Worm (Caenorhabditis elegans): ENCODE measurements around the gene zip-5.

DNA sequence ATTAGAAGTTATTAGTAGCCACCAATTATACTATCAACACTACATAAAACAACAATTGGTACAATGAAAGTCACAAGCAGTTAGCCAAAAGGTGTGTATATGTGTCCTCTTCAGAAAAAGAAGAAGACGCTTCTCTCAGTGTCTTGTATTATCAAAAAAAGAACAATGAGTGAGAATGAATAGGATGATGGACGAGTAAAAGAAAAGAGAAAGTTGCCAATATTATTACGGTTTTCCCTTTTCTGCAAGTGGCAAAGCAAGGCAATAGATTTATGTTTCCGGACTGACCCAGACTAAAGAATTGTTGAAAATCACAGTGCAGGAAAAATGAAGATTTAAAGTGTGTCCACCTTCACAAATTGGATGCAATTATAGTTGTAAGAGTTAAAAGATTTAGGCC is 16.0 kb downstream of the zip-5 start:
- no peak for TF ChIP-seq nhr-28 (tag; optimal IDR thresholded peaks at IDR 0.05)
- no peak for TF ChIP-seq ztf-11 (tag; optimal IDR thresholded peaks at IDR 0.05)
- no peak for TF ChIP-seq mls-2 (tag; optimal IDR thresholded peaks at IDR 0.05)
- no peak for TF ChIP-seq mab-5 (tag; optimal IDR thresholded peaks at IDR 0.05)
- no peak for TF ChIP-seq unc-39 (tag; optimal IDR thresholded peaks at IDR 0.05)
- TF ChIP-seq blmp-1 (tag; optimal IDR thresholded peaks at IDR 0.05): no peak

Data from whole organism, mixed stage, embryonic.